Worm (Caenorhabditis elegans): ENCODE data around the gene T19B10.5.
"Not testable (repeated sequence)": the region's sequence is repeated elsewhere in the genome, so short reads cannot be mapped to it uniquely, and the experiment has no call there.

T19B10.5 gene

DNA sequence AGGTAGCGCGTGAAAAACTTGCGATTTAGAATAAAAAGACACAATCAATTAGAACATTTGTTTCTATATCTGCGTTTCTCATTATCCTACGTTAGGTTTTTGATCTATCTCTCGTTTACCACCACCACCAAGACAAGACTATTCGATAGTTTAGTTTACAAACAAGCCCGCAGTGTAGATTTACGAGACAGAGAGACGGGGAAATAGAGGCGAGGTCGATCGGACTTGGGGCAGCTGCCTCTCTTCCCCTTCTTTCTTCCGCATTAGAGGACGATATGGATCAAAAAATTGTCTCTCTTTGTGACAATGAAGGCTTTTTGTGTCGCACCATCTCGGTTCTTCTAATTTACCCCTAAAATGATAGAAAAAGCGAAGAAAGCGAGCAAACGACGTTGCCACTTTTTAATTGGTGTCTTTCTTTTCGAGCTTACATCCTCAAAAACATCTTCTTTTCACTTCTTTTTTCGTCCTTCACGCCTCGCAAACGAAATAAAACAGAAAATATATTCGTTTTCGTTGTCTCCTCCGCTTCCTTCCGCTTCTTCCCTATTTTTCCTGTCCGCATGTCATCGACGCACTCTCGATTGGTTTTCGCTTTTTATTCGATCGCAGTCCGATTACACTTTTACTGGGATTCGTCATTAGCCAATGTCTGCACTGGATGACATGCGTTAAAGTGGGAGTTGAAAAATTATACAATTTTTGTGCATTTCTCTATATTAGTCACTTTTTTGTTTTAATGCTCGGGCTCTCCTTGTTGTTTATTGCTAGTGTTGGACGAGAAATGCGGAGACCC, 47.2 kb downstream of the T19B10.5 start:
- peak; percentile 20 for TF ChIP-seq hmg-11 (tag; optimal IDR thresholded peaks at IDR 0.05)
- TF ChIP-seq egl-5 (tag; optimal IDR thresholded peaks at IDR 0.05) = no peak
- TF ChIP-seq pha-4 (tag; optimal IDR thresholded peaks at IDR 0.05) = peak; percentile 39
- TF ChIP-seq fos-1 (tag; optimal IDR thresholded peaks at IDR 0.05) = no peak
- peak; percentile 45 for TF ChIP-seq nhr-25 (tag; optimal IDR thresholded peaks at IDR 0.05)
- peak; percentile 33 for TF ChIP-seq nhr-23 (tag; optimal IDR thresholded peaks at IDR 0.05)
- peak; percentile 49 for TF ChIP-seq ceh-28 (tag; optimal IDR thresholded peaks at IDR 0.05)
- no peak for TF ChIP-seq nhr-28 (tag; optimal IDR thresholded peaks at IDR 0.05)
- TF ChIP-seq ceh-9 (tag; optimal IDR thresholded peaks at IDR 0.05) = no peak
- TF ChIP-seq eor-1 (tag; optimal IDR thresholded peaks at IDR 0.05) = no peak
- TF ChIP-seq R02D3.7 (tag; optimal IDR thresholded peaks at IDR 0.05) = peak; percentile 28
- TF ChIP-seq nhr-77 (tag; optimal IDR thresholded peaks at IDR 0.05) = no peak

DNA sequence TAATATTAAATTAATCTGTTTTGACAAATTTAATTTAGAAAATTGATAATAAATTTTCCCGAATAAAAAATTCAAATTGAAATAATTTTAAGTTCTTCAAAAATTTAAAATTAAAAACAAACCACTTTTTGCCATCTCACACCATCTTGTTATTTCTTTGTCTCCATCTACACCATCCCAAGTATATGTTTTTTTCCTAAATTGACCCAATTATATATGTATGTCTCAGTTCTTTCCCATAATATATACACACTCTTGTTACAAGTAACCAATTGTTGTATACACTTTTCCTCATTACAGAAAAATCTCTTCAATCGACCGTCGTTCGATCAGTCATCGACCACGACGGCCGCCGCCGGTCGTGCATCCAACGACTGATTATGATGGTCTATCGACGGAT, 47.8 kb downstream of the T19B10.5 start, which contains the start of gene gly-20:
gly-20 (plus strand) TSS at position 301 of the 400 bp plus-strand sequence.
- no peak for TF ChIP-seq elt-1 (tag; optimal IDR thresholded peaks at IDR 0.05)
- TF ChIP-seq mdl-1 (tag; optimal IDR thresholded peaks at IDR 0.05) = no peak
- TF ChIP-seq nhr-43 (tag; optimal IDR thresholded peaks at IDR 0.05; ENCODE audit: poor library complexity, severe bottlenecking) = no peak
- TF ChIP-seq nhr-28 (tag; optimal IDR thresholded peaks at IDR 0.05) = no peak
- TF ChIP-seq pha-4 (tag; optimal IDR thresholded peaks at IDR 0.05) = no peak
- no peak for TF ChIP-seq aly-2 (tag; optimal IDR thresholded peaks at IDR 0.05)
- TF ChIP-seq nfya-1 (tag; optimal IDR thresholded peaks at IDR 0.05; ENCODE audit: insufficient read depth) = no peak
- no peak for TF ChIP-seq fkh-10 (GFP tag; optimal IDR thresholded peaks at IDR 0.05)
- TF ChIP-seq nhr-12 (tag; optimal IDR thresholded peaks at IDR 0.05) = no peak
- TF ChIP-seq eor-1 (tag; optimal IDR thresholded peaks at IDR 0.05) = no peak
- TF ChIP-seq ceh-82 (tag; optimal IDR thresholded peaks at IDR 0.05) = no peak

DNA sequence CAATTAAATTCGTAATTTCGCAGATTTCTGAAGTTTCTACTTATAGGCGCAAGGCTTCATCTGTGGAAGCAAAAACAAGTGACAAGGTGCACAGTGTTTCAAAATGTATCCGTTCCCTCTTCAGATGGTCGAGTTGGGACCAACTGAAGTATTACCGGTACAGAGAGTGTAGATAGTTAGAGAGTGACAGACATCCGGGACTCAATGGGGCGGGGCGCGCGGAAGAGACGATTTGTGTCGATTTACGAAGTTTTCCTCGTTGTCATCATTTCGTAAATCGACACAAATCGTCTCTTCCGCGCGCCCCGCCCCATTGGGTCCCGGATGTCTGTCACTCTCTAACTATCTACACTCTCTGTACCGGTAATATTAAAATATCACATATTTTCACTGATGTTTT, 51.7 kb downstream of the T19B10.5 start, which contains the start of gene C03E10.3:
C03E10.3 (plus strand) TSS at position 301 of the 400 bp plus-strand sequence.
- TF ChIP-seq ztf-4, nhr-23, ceh-28 (tag; optimal IDR thresholded peaks at IDR 0.05): not testable (repeated sequence)

All from whole organism, L3 larva.